Fruit fly (Drosophila melanogaster) Kc167 (cell line): ENCODE measurements around the gene Cyp318a1.

Experiments
- h ChIP-seq: fragments of >200 bp; optimal IDR thresholded peaks from 3 replicates; lab custom pipeline; 2018; ENCODE audit warnings: missing external identifiers
- insv ChIP-seq: fragments of >200 bp; optimal IDR thresholded peaks from 3 replicates; lab custom pipeline; 2018; ENCODE audit warnings: missing external identifiers
- ttk ChIP-seq: sonication (Bioruptor generic); optimal IDR thresholded peaks from 2 replicates; lab custom pipeline; 2017; ENCODE audit warnings: missing external identifiers

DNA sequence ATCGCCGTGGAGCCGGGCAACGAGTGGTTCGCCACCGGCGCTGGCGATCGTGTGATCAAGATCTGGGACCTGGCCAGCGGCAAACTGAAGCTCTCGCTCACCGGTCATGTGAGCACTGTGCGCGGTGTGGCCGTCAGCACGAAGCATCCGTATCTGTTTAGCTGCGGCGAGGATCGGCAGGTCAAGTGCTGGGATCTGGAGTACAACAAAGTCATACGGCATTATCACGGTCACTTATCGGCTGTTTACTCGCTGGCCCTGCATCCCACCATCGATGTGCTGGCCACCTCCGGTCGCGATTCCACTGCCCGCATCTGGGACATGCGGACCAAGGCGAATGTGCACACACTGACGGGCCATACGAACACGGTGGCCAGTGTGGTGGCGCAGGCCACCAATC lies 10.7 kb upstream of the Cyp318a1 start:
- TF ChIP-seq ttk (no peak), insv (no peak), h (no peak)
